Fruit fly (Drosophila melanogaster) whole organism, embryonic: Measurements from ENCODE around the gene mRpS10.

Experiments
- Bgb ChIP-seq: fragments of 200-800 bp; sonication (Bioruptor generic); IDR thresholded peaks from 2 replicates; pipeline ENCODE4 v1.3.6; 2022; ENCODE audit warnings: missing biosample characterization, missing genetic modification characterization; ENCODE audit not compliant: partially characterized antibody
- Bteb2 ChIP-seq: fragments of 200-800 bp; sonication (Bioruptor generic); optimal IDR thresholded peaks from 2 replicates; lab custom pipeline; 2016; ENCODE audit warnings: missing biosample characterization, missing genetic modification characterization
- CG10209 ChIP-seq: fragments of 200-800 bp; sonication (Bioruptor generic); optimal IDR thresholded peaks from 3 replicates; lab custom pipeline; 2017; ENCODE audit warnings: missing biosample characterization, mild to moderate bottlenecking, missing genetic modification characterization, missing genetic modification reagents
- CG10274 ChIP-seq: fragments of 200-800 bp; sonication (Bioruptor generic); optimal IDR thresholded peaks from 3 replicates; lab custom pipeline; 2017; ENCODE audit warnings: missing biosample characterization, mild to moderate bottlenecking, missing genetic modification characterization
- CG11504 ChIP-seq: fragments of 200-800 bp; sonication (Bioruptor generic); optimal IDR thresholded peaks from 3 replicates; lab custom pipeline; 2019; ENCODE audit warnings: missing biosample characterization, mild to moderate bottlenecking, missing genetic modification characterization, moderate library complexity
- CG12659 ChIP-seq: fragments of 200-800 bp; sonication (Bioruptor generic); optimal IDR thresholded peaks from 3 replicates; lab custom pipeline; 2017; ENCODE audit warnings: mild to moderate bottlenecking, missing biosample characterization, missing genetic modification reagents, missing genetic modification characterization
- CG14014 ChIP-seq: fragments of 200-800 bp; sonication (Bioruptor generic); IDR thresholded peaks from 2 replicates; pipeline ENCODE4 v1.3.6; 2022; ENCODE audit warnings: missing biosample characterization, missing genetic modification characterization
- CG14050 ChIP-seq: fragments of 200-800 bp; sonication (Bioruptor generic); IDR thresholded peaks from 3 replicates; pipeline ENCODE4 v1.3.6; 2022; ENCODE audit warnings: missing biosample characterization, missing genetic modification characterization
- CG15479 ChIP-seq: fragments of 200-800 bp; sonication (Bioruptor generic); optimal IDR thresholded peaks from 3 replicates; lab custom pipeline; 2019; ENCODE audit warnings: missing biosample characterization, mild to moderate bottlenecking, missing genetic modification characterization, moderate library complexity
- CG16815 ChIP-seq: fragments of 200-800 bp; sonication (Bioruptor generic); optimal IDR thresholded peaks from 3 replicates; lab custom pipeline; 2017; ENCODE audit warnings: missing biosample characterization, mild to moderate bottlenecking, missing genetic modification characterization
- CG2199 ChIP-seq: fragments of 200-800 bp; sonication (Bioruptor generic); IDR thresholded peaks from 3 replicates; pipeline ENCODE4 v1.3.6; 2022; ENCODE audit warnings: missing biosample characterization, missing genetic modification characterization
- CG3838 ChIP-seq: fragments of 200-800 bp; sonication (Bioruptor generic); optimal IDR thresholded peaks from 3 replicates; lab custom pipeline; 2016; ENCODE audit warnings: missing biosample characterization, missing genetic modification characterization
- CG42726 ChIP-seq: fragments of 200-800 bp; sonication (Bioruptor generic); IDR thresholded peaks from 2 replicates; pipeline ENCODE4 v1.3.6; 2022; ENCODE audit warnings: missing biosample characterization, missing genetic modification characterization; ENCODE audit not compliant: partially characterized antibody
- CG5953 ChIP-seq: fragments of 200-800 bp; sonication (Bioruptor generic); IDR thresholded peaks from 2 replicates; pipeline ENCODE4 v1.3.6; 2022; ENCODE audit warnings: missing biosample characterization, missing genetic modification characterization
- CG7271 ChIP-seq: fragments of 200-800 bp; sonication (Bioruptor generic); optimal IDR thresholded peaks from 2 replicates; lab custom pipeline; 2018; ENCODE audit warnings: missing biosample characterization, mild to moderate bottlenecking, missing genetic modification characterization, moderate library complexity
- CG7786 ChIP-seq: fragments of 200-800 bp; sonication (Bioruptor generic); optimal IDR thresholded peaks from 2 replicates; lab custom pipeline; 2016; ENCODE audit warnings: missing biosample characterization, missing genetic modification characterization
- CG7839 ChIP-seq: fragments of 200-800 bp; sonication (Bioruptor generic); optimal IDR thresholded peaks from 3 replicates; lab custom pipeline; 2018; ENCODE audit warnings: missing biosample characterization, mild to moderate bottlenecking, missing genetic modification characterization, moderate library complexity
- CG8089 ChIP-seq: fragments of 200-800 bp; sonication (Bioruptor generic); optimal IDR thresholded peaks from 3 replicates; lab custom pipeline; 2016; ENCODE audit warnings: missing biosample characterization, missing genetic modification characterization
- Deaf1 ChIP-seq: fragments of 200-800 bp; optimal IDR thresholded peaks from 3 replicates; lab custom pipeline; 2019; ENCODE audit warnings: missing biosample characterization, mild to moderate bottlenecking, missing genetic modification characterization, moderate library complexity
- Fer3 ChIP-seq: fragments of 200-800 bp; sonication (Bioruptor generic); optimal IDR thresholded peaks from 2 replicates; lab custom pipeline; 2018; ENCODE audit warnings: missing biosample characterization, mild to moderate bottlenecking, missing genetic modification characterization, moderate library complexity
- H2.0 ChIP-seq: fragments of 200-800 bp; sonication (Bioruptor generic); IDR thresholded peaks from 2 replicates; pipeline ENCODE4 v1.3.6; 2022; ENCODE audit warnings: missing biosample characterization, missing genetic modification characterization
- HmgZ ChIP-seq: fragments of 200-800 bp; sonication (Bioruptor generic); optimal IDR thresholded peaks from 2 replicates; lab custom pipeline; 2018; ENCODE audit warnings: missing biosample characterization, mild to moderate bottlenecking, missing genetic modification characterization
- Hsf ChIP-seq: fragments of 200-800 bp; sonication (Bioruptor generic); optimal IDR thresholded peaks from 3 replicates; lab custom pipeline; 2016; ENCODE audit warnings: missing biosample characterization, missing genetic modification characterization
- Mrtf ChIP-seq: fragments of 200-800 bp; sonication (Bioruptor generic); IDR thresholded peaks from 3 replicates; pipeline ENCODE4 v1.3.6; 2022; ENCODE audit warnings: missing biosample characterization, missing genetic modification characterization
- Nf-YA ChIP-seq: fragments of 200-800 bp; sonication (Bioruptor generic); IDR thresholded peaks from 2 replicates; pipeline ENCODE4 v1.3.6; 2022; ENCODE audit warnings: missing biosample characterization, missing genetic modification characterization
- Ptx1 ChIP-seq: fragments of 200-800 bp; sonication (Bioruptor generic); IDR thresholded peaks from 2 replicates; pipeline ENCODE4 v1.3.6; 2022; ENCODE audit warnings: missing biosample characterization, missing genetic modification characterization
- Rx ChIP-seq: fragments of 200-800 bp; sonication (Bioruptor generic); IDR thresholded peaks from 2 replicates; pipeline ENCODE4 v1.3.6; 2022; ENCODE audit warnings: missing biosample characterization, missing genetic modification characterization
- Six4 ChIP-seq: fragments of 200-800 bp; sonication (Bioruptor generic); optimal IDR thresholded peaks from 2 replicates; lab custom pipeline; 2016; ENCODE audit warnings: missing biosample characterization, missing genetic modification characterization
- Xrp1 ChIP-seq: fragments of 200-800 bp; sonication (Bioruptor generic); IDR thresholded peaks from 2 replicates; pipeline ENCODE4 v1.3.6; 2022; ENCODE audit warnings: missing biosample characterization, missing genetic modification characterization
- amos ChIP-seq: fragments of 200-800 bp; sonication (Bioruptor generic); IDR thresholded peaks from 2 replicates; pipeline ENCODE4 v1.3.6; 2022; ENCODE audit warnings: missing biosample characterization, missing genetic modification characterization; ENCODE audit not compliant: partially characterized antibody
- ato ChIP-seq: fragments of 200-800 bp; sonication (Bioruptor generic); IDR thresholded peaks from 2 replicates; pipeline ENCODE4 v1.3.6; 2022; ENCODE audit warnings: missing biosample characterization, missing genetic modification characterization; ENCODE audit not compliant: partially characterized antibody
- ci ChIP-seq: fragments of 200-800 bp; sonication (Bioruptor generic); IDR thresholded peaks from 3 replicates; pipeline ENCODE4 v1.3.6; 2022; ENCODE audit warnings: missing biosample characterization, missing genetic modification characterization
- crol ChIP-seq: fragments of 200-800 bp; sonication (Bioruptor generic); IDR thresholded peaks from 2 replicates; pipeline ENCODE4 v1.3.6; 2022; ENCODE audit warnings: missing biosample characterization, missing genetic modification characterization
- dpn ChIP-seq, 2 experiments: fragments of 200-800 bp; sonication (Bioruptor generic); optimal IDR thresholded peaks; 3 replicates each; lab custom pipeline; 2016; ENCODE audit warnings: missing biosample characterization in 2 of 2, missing genetic modification characterization in 2 of 2
- ftz-f1 ChIP-seq: fragments of 200-800 bp; sonication (Bioruptor generic); optimal IDR thresholded peaks from 2 replicates; lab custom pipeline; 2016; ENCODE audit warnings: missing biosample characterization, missing genetic modification characterization
- lov ChIP-seq, 2 experiments: fragments of 200-800 bp in 1 of 2; fragments of >200 bp in 1 of 2; sonication (Bioruptor generic) in 1 of 2; IDR thresholded peaks in 1 of 2; optimal IDR thresholded peaks in 1 of 2; 2 replicates in 1 of 2; 3 replicates in 1 of 2; pipeline versions ENCODE4 v1.3.6 to Lab custom; 2017 to 2022; ENCODE audit warnings: missing biosample characterization in 1 of 2, missing genetic modification characterization in 1 of 2
- mld ChIP-seq: fragments of 200-800 bp; sonication (Bioruptor generic); IDR thresholded peaks from 3 replicates; pipeline ENCODE4 v1.3.6; 2022; ENCODE audit warnings: missing biosample characterization, missing genetic modification characterization; ENCODE audit not compliant: partially characterized antibody
- nom ChIP-seq: fragments of 200-800 bp; sonication (Bioruptor generic); optimal IDR thresholded peaks from 2 replicates; lab custom pipeline; 2017; ENCODE audit warnings: missing biosample characterization, missing genetic modification characterization, mild to moderate bottlenecking, moderate library complexity, missing genetic modification reagents
- org-1 ChIP-seq: fragments of 200-800 bp; sonication (Bioruptor generic); optimal IDR thresholded peaks from 2 replicates; lab custom pipeline; 2017; ENCODE audit warnings: missing biosample characterization, missing genetic modification characterization
- p53 ChIP-seq: fragments of 200-800 bp; sonication (Bioruptor generic); optimal IDR thresholded peaks from 2 replicates; lab custom pipeline; 2016; ENCODE audit warnings: missing biosample characterization, missing genetic modification characterization
- prd ChIP-seq, 3 experiments: fragments of >200 bp in 2 of 3; fragments of 200-800 bp in 1 of 3; sonication (Bioruptor generic) in 1 of 3; optimal IDR thresholded peaks in 2 of 3; IDR thresholded peaks in 1 of 3; 2 replicates in 2 of 3; 3 replicates in 1 of 3; pipeline versions ENCODE4 v1.3.6 to Lab custom; 2017 to 2022; ENCODE audit warnings: missing biosample characterization in 1 of 3, missing genetic modification characterization in 1 of 3
- sens ChIP-seq: fragments of 200-800 bp; sonication (Bioruptor generic); peaks from one replicate; lab custom pipeline; 2016; ENCODE audit warnings: missing biosample characterization, missing genetic modification characterization
- toy ChIP-seq: fragments of 200-800 bp; sonication (Bioruptor generic); IDR thresholded peaks from 2 replicates; pipeline ENCODE4 v1.3.6; 2022; ENCODE audit warnings: missing biosample characterization, missing genetic modification characterization
- z ChIP-seq: fragments of 200-800 bp; sonication (Bioruptor generic); IDR thresholded peaks from 3 replicates; pipeline ENCODE4 v1.3.6; 2022; ENCODE audit warnings: missing biosample characterization, missing genetic modification characterization
- zfh1 ChIP-seq: fragments of 200-800 bp; sonication (Bioruptor generic); IDR thresholded peaks from 3 replicates; pipeline ENCODE4 v1.3.6; 2022; ENCODE audit warnings: missing biosample characterization, missing genetic modification characterization

mRpS10 gene

dm6 chr3R:15206273-15206672 lies 23.2 kb upstream of the mRpS10 start, which contains the start of gene Spn88Ea (continued):
- TF ChIP-seq Bgb (GFP tag; lab: Robert Waterston, UW) (peak; percentile 54), dpn (GFP tag; optimal IDR thresholded peaks at IDR 0.05; lab: Kevin White, UChicago) (no peak), Xrp1 (GFP tag; lab: Robert Waterston, UW) (no peak)

- peak; percentile 23; the same call in 1 of the 2 replicates for TF ChIP-seq ato (GFP tag; lab: Robert Waterston, UW)
- no peak for TF ChIP-seq CG7839 (tag; lab: Kevin White, UChicago)
- TF ChIP-seq ci (GFP tag; lab: Robert Waterston, UW), result peak; percentile 73
- TF ChIP-seq CG7271 (tag; lab: Kevin White, UChicago), result no peak
- no peak for TF ChIP-seq CG15479 (GFP tag; lab: Kevin White, UChicago)
- peak; percentile 75 for TF ChIP-seq CG12659 (GFP tag; lab: Kevin White, UChicago)
- TF ChIP-seq Hsf, result peak; percentile 49
- peak; percentile 40 for TF ChIP-seq CG10209
- peak; percentile 90 for TF ChIP-seq ftz-f1 (GFP tag; lab: Kevin White, UChicago)
- peak; percentile 36 for TF ChIP-seq CG14014 (GFP tag; lab: Robert Waterston, UW)
- TF ChIP-seq toy (GFP tag; lab: Robert Waterston, UW), result no peak; the same call in 1 of the 2 replicates
- no peak for TF ChIP-seq nom (GFP tag; lab: Kevin White, UChicago)
- TF ChIP-seq mld, result peak; percentile 11; the same call in 1 of the 3 replicates
- TF ChIP-seq H2.0 (GFP tag; lab: Robert Waterston, UW), result peak; percentile 67
- peak; percentile 42 for TF ChIP-seq CG16815
- TF ChIP-seq Mrtf (GFP tag; lab: Robert Waterston, UW), result peak; percentile 69; the same call in 2 of the 3 replicates
- peak; percentile 38 for TF ChIP-seq Six4 (GFP tag; lab: Kevin White, UChicago)
- no peak for TF ChIP-seq CG11504 (tag; lab: Kevin White, UChicago)
- no peak for TF ChIP-seq org-1 (GFP tag; lab: Kevin White, UChicago)
- peak; percentile 53 for TF ChIP-seq Fer3 (tag; lab: Kevin White, UChicago)
- peak; percentile 34; the same call in 2 of the 3 replicates for TF ChIP-seq CG14050
- no peak for TF ChIP-seq lov (optimal IDR thresholded peaks at IDR 0.05; lab: Kevin White, UChicago)
- 0 out of 3 replicates have a peak, but pooled peaks have one; percentile 18 for TF ChIP-seq lov (GFP tag; IDR thresholded peaks at IDR 0.05; lab: Robert Waterston, UW)
- TF ChIP-seq CG2199 (GFP tag; lab: Robert Waterston, UW), result 0 out of 3 replicates have a peak, but pooled peaks have one; percentile 40
- TF ChIP-seq CG8089, result peak; percentile 38
- peak; percentile 67 for TF ChIP-seq CG42726
- TF ChIP-seq CG3838 (GFP tag; lab: Kevin White, UChicago), result no peak
- TF ChIP-seq z (GFP tag; lab: Robert Waterston, UW), result no peak
- no peak for TF ChIP-seq CG10274 (GFP tag; lab: Kevin White, UChicago)
- TF ChIP-seq amos (GFP tag; lab: Robert Waterston, UW), result peak; percentile 79
- peak; percentile 76 for TF ChIP-seq zfh1 (GFP tag; lab: Robert Waterston, UW)
- TF ChIP-seq Bteb2 (GFP tag; lab: Kevin White, UChicago), result peak; percentile 21
- TF ChIP-seq Rx, result peak; percentile 67
- no peak for TF ChIP-seq crol
- TF ChIP-seq prd (optimal IDR thresholded peaks at IDR 0.05; lab: Kevin White, UChicago), result no peak
- peak; percentile 80 for TF ChIP-seq prd (GFP tag; IDR thresholded peaks at IDR 0.05; lab: Robert Waterston, UW)
- peak; percentile 26 for TF ChIP-seq p53 (GFP tag; lab: Kevin White, UChicago)
- peak; percentile 58 for TF ChIP-seq HmgZ (tag; lab: Kevin White, UChicago)
- 0 out of 2 replicates have a peak, but pooled peaks have one; percentile 30 for TF ChIP-seq Nf-YA (GFP tag; lab: Robert Waterston, UW)
- TF ChIP-seq CG7786 (GFP tag; lab: Kevin White, UChicago), result peak; percentile 64
- peak; percentile 89 for TF ChIP-seq sens (GFP tag; lab: Kevin White, UChicago)
- TF ChIP-seq CG5953 (GFP tag; lab: Robert Waterston, UW), result no peak
- no peak for TF ChIP-seq Deaf1 (tag; lab: Kevin White, UChicago)
- TF ChIP-seq Ptx1 (GFP tag; lab: Robert Waterston, UW), result peak; percentile 82
These were observed 20.6 kb upstream of the mRpS10 start, which contains the start of the genes Spn88Eb and Mau2 for dm6 chr3R:15208712-15209499. Spn88Eb (minus strand) TSS chr3R:15208762. Mau2 (plus strand) TSS chr3R:15209204.
